Worm (Caenorhabditis elegans) whole organism, L2 larva: ENCODE data around the gene nono-1.

Experiments
- F13H6.1 ChIP-seq: sonication (generic microtip); optimal IDR thresholded peaks from 2 replicates; lab custom pipeline; 2016; ENCODE audit warnings: missing genetic modification characterization, missing compliant biosample characterization
- R02D3.7 ChIP-seq: fragments of 150-350 bp; optimal IDR thresholded peaks from 2 replicates; lab custom pipeline; 2014; ENCODE audit warnings: missing biosample characterization, missing genetic modification characterization
- ama-1 ChIP-seq: fragments of 150-350 bp; optimal IDR thresholded peaks from 2 replicates; lab custom pipeline; 2018; ENCODE audit warnings: inconsistent platforms
- fos-1 ChIP-seq: fragments of 150-350 bp; optimal IDR thresholded peaks from 2 replicates; lab custom pipeline; 2014; ENCODE audit warnings: missing biosample characterization, missing genetic modification characterization
- lsy-2 ChIP-seq, 2 experiments: fragments of 150-350 bp in 1 of 2; sonication (generic microtip) in 1 of 2; optimal IDR thresholded peaks; 2 replicates each; lab custom pipeline; 2014 to 2017; ENCODE audit warnings: missing biosample characterization in 2 of 2, missing genetic modification characterization in 2 of 2
- nhr-12 ChIP-seq: fragments of 150-350 bp; optimal IDR thresholded peaks from 2 replicates; lab custom pipeline; 2014; ENCODE audit warnings: missing biosample characterization, missing genetic modification characterization
- nhr-237 ChIP-seq: fragments of 150-350 bp; optimal IDR thresholded peaks from 2 replicates; lab custom pipeline; 2014; ENCODE audit warnings: missing biosample characterization, missing genetic modification characterization
- unc-62 ChIP-seq: fragments of 150-350 bp; optimal IDR thresholded peaks from 2 replicates; lab custom pipeline; 2014; ENCODE audit warnings: missing biosample characterization, missing genetic modification reagents, missing genetic modification characterization
- ztf-11 ChIP-seq: sonication (generic microtip); optimal IDR thresholded peaks from 2 replicates; lab custom pipeline; 2017; ENCODE audit warnings: missing biosample characterization, missing genetic modification characterization

DNA sequence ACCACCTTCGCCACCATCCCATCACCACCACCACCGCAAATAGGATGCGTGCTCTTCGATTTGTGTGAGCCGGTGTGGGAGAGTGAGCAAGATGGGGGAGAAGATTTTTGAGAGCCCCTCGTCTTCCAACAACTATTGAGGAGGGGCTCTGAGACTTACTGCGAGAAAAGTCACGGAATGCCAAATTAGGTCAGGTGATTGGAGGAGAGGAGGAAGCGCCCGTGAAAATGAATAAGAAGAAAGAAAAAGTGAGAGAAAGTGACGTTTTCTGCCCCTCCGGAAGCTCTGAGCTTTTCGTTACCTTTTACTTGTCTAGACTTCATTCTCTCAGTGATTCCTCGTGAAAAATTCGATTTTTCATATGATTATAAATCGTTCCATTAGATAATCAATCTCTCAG is 40.6 kb upstream of the nono-1 start:
- TF ChIP-seq lsy-2 (tag; optimal IDR thresholded peaks at IDR 0.05; lab: Kevin White, UChicago) (no peak), F13H6.1 (no peak), nhr-237 (no peak), unc-62 (GFP tag; lab: Kevin White, UChicago) (no peak), fos-1 (no peak), R02D3.7 (tag; lab: Kevin White, UChicago) (no peak), nhr-12 (no peak), ztf-11 (tag; lab: Kevin White, UChicago) (no peak), ama-1 (lab: Kevin White, UChicago) (no peak)
